Worm (Caenorhabditis elegans) whole organism, L1 larva: ENCODE data around the gene F18A11.2.
A peak's percentile ranks its signal among the peaks of the same experiment; 100 is the strongest.

Experiments used
- aly-2 ChIP-seq: fragments of 150-350 bp; optimal IDR thresholded peaks from 2 replicates; lab custom pipeline; 2014; ENCODE audit warnings: missing biosample characterization, missing genetic modification characterization
- hlh-4 ChIP-seq: sonication (generic microtip); optimal IDR thresholded peaks from 2 replicates; lab custom pipeline; 2016; ENCODE audit warnings: mild to moderate bottlenecking, missing genetic modification characterization, missing compliant biosample characterization
- nhr-11 ChIP-seq: fragments of 150-350 bp; optimal IDR thresholded peaks from 2 replicates; lab custom pipeline; 2014; ENCODE audit warnings: missing biosample characterization, missing genetic modification characterization
- nhr-77 ChIP-seq: fragments of 150-350 bp; optimal IDR thresholded peaks from 2 replicates; lab custom pipeline; 2014; ENCODE audit warnings: missing biosample characterization, missing genetic modification characterization
- unc-62 ChIP-seq: fragments of 150-350 bp; optimal IDR thresholded peaks from 2 replicates; lab custom pipeline; 2014; ENCODE audit warnings: missing biosample characterization, missing genetic modification reagents, missing genetic modification characterization
- ztf-4 ChIP-seq: fragments of 150-350 bp; optimal IDR thresholded peaks from 2 replicates; lab custom pipeline; 2014; ENCODE audit warnings: missing biosample characterization, missing genetic modification characterization

ce11 chrII:13013966-13014365 is 17.5 kb upstream of the F18A11.2 start, which contains the start of gene F18A11.5:
- TF ChIP-seq nhr-11 (no peak), hlh-4 (no peak), ztf-4 (tag; lab: Kevin White, UChicago) (no peak), aly-2 (tag; lab: Kevin White, UChicago) (peak; percentile 64), unc-62 (GFP tag; lab: Kevin White, UChicago) (no peak), nhr-77 (no peak)
